Worm (Caenorhabditis elegans): Measurements from ENCODE around the gene mml-1.

ce11 chrIII:7358627-7359026 lies 15.9 kb downstream of the mml-1 start:
- no peak for TF ChIP-seq ama-1 (optimal IDR thresholded peaks at IDR 0.05)
- TF ChIP-seq tbx-37 (GFP tag; conservative IDR thresholded peaks at IDR 0.05): no peak
- no peak for TF ChIP-seq hnd-1 (tag; optimal IDR thresholded peaks at IDR 0.05)
- no peak for TF ChIP-seq B0310.2 (tag; optimal IDR thresholded peaks at IDR 0.05)
- no peak for TF ChIP-seq hmbx-1 (tag; optimal IDR thresholded peaks at IDR 0.05)
